Worm (Caenorhabditis elegans): ENCODE data around the gene old-1.

DNA sequence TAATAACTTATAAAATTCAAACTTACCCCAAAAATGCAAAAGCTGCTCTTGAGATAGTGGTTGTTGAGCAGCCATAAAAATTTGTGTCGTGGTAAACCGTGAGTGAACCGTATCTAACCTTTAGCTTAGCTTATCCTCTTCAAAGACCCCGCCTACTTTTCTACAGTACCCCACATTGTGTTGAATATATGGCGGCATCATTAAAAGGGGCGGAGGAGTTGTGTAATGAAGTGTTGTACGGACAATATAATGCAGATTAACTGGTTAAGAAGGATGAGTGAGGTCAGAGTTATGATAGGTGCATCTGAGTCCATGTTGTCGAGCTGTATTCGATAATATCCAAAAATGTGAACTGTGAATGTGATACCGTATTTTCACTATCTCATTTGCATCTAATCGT is 40.7 kb downstream of the old-1 start, which contains the start of gene eyg-1:
- no peak for TF ChIP-seq aha-1 (tag; optimal IDR thresholded peaks at IDR 0.05)
- no peak for TF ChIP-seq fkh-10 (GFP tag; optimal IDR thresholded peaks at IDR 0.05)
- no peak for TF ChIP-seq ces-1 (GFP tag; optimal IDR thresholded peaks at IDR 0.05)
- no peak for TF ChIP-seq skn-1 (tag; optimal IDR thresholded peaks at IDR 0.05)
- no peak for TF ChIP-seq nhr-28 (tag; optimal IDR thresholded peaks at IDR 0.05)
- TF ChIP-seq aly-2 (tag; optimal IDR thresholded peaks at IDR 0.05): no peak
- TF ChIP-seq fkh-8 (tag; optimal IDR thresholded peaks at IDR 0.05): no peak
- TF ChIP-seq C34B4.2 (tag; optimal IDR thresholded peaks at IDR 0.05): no peak
- no peak for TF ChIP-seq unc-62 (GFP tag; optimal IDR thresholded peaks at IDR 0.05)
- no peak for TF ChIP-seq C16A3.4 (tag; optimal IDR thresholded peaks at IDR 0.05)

Measured in whole organism, L1 larva.